Worm (Caenorhabditis elegans) whole organism, L2 larva: Measurements from ENCODE around the gene wrm-1.

Source experiments
- C34F6.9 ChIP-seq: fragments of 150-350 bp; optimal IDR thresholded peaks from 2 replicates; lab custom pipeline; 2014; ENCODE audit warnings: missing biosample characterization, missing genetic modification characterization
- F13H6.1 ChIP-seq: sonication (generic microtip); optimal IDR thresholded peaks from 2 replicates; lab custom pipeline; 2016; ENCODE audit warnings: missing genetic modification characterization, missing compliant biosample characterization
- R02D3.7 ChIP-seq: fragments of 150-350 bp; optimal IDR thresholded peaks from 2 replicates; lab custom pipeline; 2014; ENCODE audit warnings: missing biosample characterization, missing genetic modification characterization
- Y55F3AM.14 ChIP-seq: fragments of 200-800 bp; sonication (Bioruptor generic); optimal IDR thresholded peaks from 2 replicates; lab custom pipeline; 2018; ENCODE audit warnings: mild to moderate bottlenecking, missing genetic modification characterization, missing compliant biosample characterization
- ZK546.5 ChIP-seq: sonication (generic microtip); optimal IDR thresholded peaks from 2 replicates; lab custom pipeline; 2017; ENCODE audit warnings: missing biosample characterization, missing genetic modification characterization
- alr-1 ChIP-seq: fragments of 150-350 bp; optimal IDR thresholded peaks from 2 replicates; lab custom pipeline; 2014; ENCODE audit warnings: missing biosample characterization, missing genetic modification characterization
- aly-2 ChIP-seq: fragments of 150-350 bp; optimal IDR thresholded peaks from 2 replicates; lab custom pipeline; 2014; ENCODE audit warnings: missing biosample characterization, missing genetic modification characterization
- ama-1 ChIP-seq: fragments of 150-350 bp; optimal IDR thresholded peaks from 2 replicates; lab custom pipeline; 2018; ENCODE audit warnings: inconsistent platforms
- blmp-1 ChIP-seq: sonication (generic microtip); optimal IDR thresholded peaks from 2 replicates; lab custom pipeline; 2017; ENCODE audit warnings: missing genetic modification characterization, mild to moderate bottlenecking, missing compliant biosample characterization, antibody characterized with exemption, moderate library complexity; ENCODE audit not compliant: insufficient read depth
- ceh-16 ChIP-seq: fragments of 150-350 bp; optimal IDR thresholded peaks from 2 replicates; lab custom pipeline; 2014; ENCODE audit warnings: missing biosample characterization, missing genetic modification characterization
- ceh-82 ChIP-seq: fragments of 150-350 bp; optimal IDR thresholded peaks from 2 replicates; lab custom pipeline; 2014; ENCODE audit warnings: missing biosample characterization, missing genetic modification characterization
- crh-2 ChIP-seq: sonication (generic microtip); optimal IDR thresholded peaks from 2 replicates; lab custom pipeline; 2017; ENCODE audit warnings: missing biosample characterization, missing genetic modification characterization
- dmd-4 ChIP-seq: sonication (generic microtip); optimal IDR thresholded peaks from 2 replicates; lab custom pipeline; 2017; ENCODE audit warnings: missing biosample characterization, missing genetic modification characterization
- egl-27 ChIP-seq: sonication (generic microtip); optimal IDR thresholded peaks from 3 replicates; lab custom pipeline; 2017; ENCODE audit warnings: missing biosample characterization, missing genetic modification reagents, missing genetic modification characterization
- elt-1 ChIP-seq: fragments of 150-350 bp; optimal IDR thresholded peaks from 2 replicates; lab custom pipeline; 2014; ENCODE audit warnings: missing biosample characterization, missing genetic modification characterization
- elt-3 ChIP-seq: sonication (generic microtip); optimal IDR thresholded peaks from 2 replicates; lab custom pipeline; 2017; ENCODE audit warnings: missing biosample characterization, missing genetic modification characterization
- fos-1 ChIP-seq: fragments of 150-350 bp; optimal IDR thresholded peaks from 2 replicates; lab custom pipeline; 2014; ENCODE audit warnings: missing biosample characterization, missing genetic modification characterization
- gmeb-1 ChIP-seq: fragments of 150-350 bp; optimal IDR thresholded peaks from 2 replicates; lab custom pipeline; 2014; ENCODE audit warnings: missing biosample characterization, missing genetic modification characterization
- lin-11 ChIP-seq: fragments of 150-350 bp; sonication (generic microtip); optimal IDR thresholded peaks from 2 replicates; lab custom pipeline; 2014; ENCODE audit warnings: missing biosample characterization, missing genetic modification characterization, inconsistent platforms, mixed read lengths
- lin-13 ChIP-seq: fragments of 150-350 bp; optimal IDR thresholded peaks from 2 replicates; lab custom pipeline; 2014; ENCODE audit warnings: missing biosample characterization, missing genetic modification reagents, missing genetic modification characterization
- lin-39 ChIP-seq: fragments of 150-350 bp; optimal IDR thresholded peaks from 2 replicates; lab custom pipeline; 2014; ENCODE audit warnings: missing biosample characterization, missing genetic modification reagents, missing genetic modification characterization
- lsy-2 ChIP-seq, 2 experiments: fragments of 150-350 bp in 1 of 2; sonication (generic microtip) in 1 of 2; optimal IDR thresholded peaks; 2 replicates each; lab custom pipeline; 2014 to 2017; ENCODE audit warnings: missing biosample characterization in 2 of 2, missing genetic modification characterization in 2 of 2
- mab-5 ChIP-seq: fragments of 150-350 bp; optimal IDR thresholded peaks from 2 replicates; lab custom pipeline; 2014; ENCODE audit warnings: missing biosample characterization, missing genetic modification characterization
- mbf-1 ChIP-seq: sonication (generic microtip); optimal IDR thresholded peaks from 2 replicates; lab custom pipeline; 2017; ENCODE audit warnings: missing biosample characterization, missing genetic modification characterization
- mdl-1 ChIP-seq, 2 experiments: fragments of 150-350 bp in 1 of 2; sonication (generic microtip) in 1 of 2; optimal IDR thresholded peaks; 2 replicates each; lab custom pipeline; 2017; ENCODE audit warnings: missing biosample characterization in 2 of 2, missing genetic modification characterization in 2 of 2
- nhr-10 ChIP-seq: sonication (generic microtip); optimal IDR thresholded peaks from 2 replicates; lab custom pipeline; 2017; ENCODE audit warnings: missing biosample characterization, missing genetic modification characterization
- nhr-11 ChIP-seq: fragments of 150-350 bp; optimal IDR thresholded peaks from 2 replicates; lab custom pipeline; 2014; ENCODE audit warnings: missing biosample characterization, missing genetic modification characterization
- nhr-12 ChIP-seq: fragments of 150-350 bp; optimal IDR thresholded peaks from 2 replicates; lab custom pipeline; 2014; ENCODE audit warnings: missing biosample characterization, missing genetic modification characterization
- nhr-129 ChIP-seq: fragments of 150-350 bp; optimal IDR thresholded peaks from 2 replicates; lab custom pipeline; 2014; ENCODE audit warnings: missing biosample characterization, missing genetic modification characterization
- nhr-21 ChIP-seq: fragments of 150-350 bp; optimal IDR thresholded peaks from 2 replicates; lab custom pipeline; 2014; ENCODE audit warnings: missing biosample characterization, missing genetic modification characterization
- nhr-23 ChIP-seq: fragments of 150-350 bp; optimal IDR thresholded peaks from 2 replicates; lab custom pipeline; 2014; ENCODE audit warnings: missing biosample characterization, missing genetic modification reagents, missing genetic modification characterization
- nhr-237 ChIP-seq: fragments of 150-350 bp; optimal IDR thresholded peaks from 2 replicates; lab custom pipeline; 2014; ENCODE audit warnings: missing biosample characterization, missing genetic modification characterization
- nhr-25 ChIP-seq: fragments of 150-350 bp; sonication (generic microtip); optimal IDR thresholded peaks from 3 replicates; lab custom pipeline; 2014; ENCODE audit warnings: missing biosample characterization, missing genetic modification characterization
- nhr-6 ChIP-seq: fragments of 150-350 bp; optimal IDR thresholded peaks from 2 replicates; lab custom pipeline; 2014; ENCODE audit warnings: missing biosample characterization, missing genetic modification characterization
- nhr-77 ChIP-seq: fragments of 150-350 bp; optimal IDR thresholded peaks from 2 replicates; lab custom pipeline; 2014; ENCODE audit warnings: missing biosample characterization, missing genetic modification characterization
- peb-1 ChIP-seq: fragments of 150-350 bp; optimal IDR thresholded peaks from 2 replicates; lab custom pipeline; 2014; ENCODE audit warnings: missing biosample characterization, missing genetic modification characterization
- sem-4 ChIP-seq: fragments of 150-350 bp; optimal IDR thresholded peaks from 2 replicates; lab custom pipeline; 2014; ENCODE audit warnings: missing biosample characterization, missing genetic modification reagents, missing genetic modification characterization
- skn-1 ChIP-seq: sonication (generic microtip); optimal IDR thresholded peaks from 2 replicates; lab custom pipeline; 2017; ENCODE audit warnings: missing biosample characterization, missing genetic modification characterization
- sma-3 ChIP-seq: sonication (generic microtip); optimal IDR thresholded peaks from 2 replicates; lab custom pipeline; 2016; ENCODE audit warnings: missing genetic modification reagents, missing genetic modification characterization, missing compliant biosample characterization
- sma-9 ChIP-seq, 2 experiments: fragments of 150-350 bp in 1 of 2; sonication (generic microtip) in 1 of 2; optimal IDR thresholded peaks; 2 replicates each; lab custom pipeline; 2014 to 2016; ENCODE audit warnings: missing genetic modification characterization in 2 of 2, mild to moderate bottlenecking in 1 of 2, missing biosample characterization in 1 of 2, missing compliant biosample characterization in 1 of 2, missing genetic modification reagents in 1 of 2, moderate library complexity in 1 of 2
- snpc-4 ChIP-seq: fragments of 150-350 bp; optimal IDR thresholded peaks from 2 replicates; lab custom pipeline; 2014; ENCODE audit warnings: missing biosample characterization, missing genetic modification characterization
- unc-39 ChIP-seq: fragments of 150-350 bp; optimal IDR thresholded peaks from 2 replicates; lab custom pipeline; 2014; ENCODE audit warnings: missing biosample characterization, missing genetic modification characterization
- unc-55 ChIP-seq: fragments of 150-350 bp; sonication (generic microtip); optimal IDR thresholded peaks from 3 replicates; lab custom pipeline; 2014; ENCODE audit warnings: missing biosample characterization, missing genetic modification reagents, missing genetic modification characterization
- unc-62 ChIP-seq: fragments of 150-350 bp; optimal IDR thresholded peaks from 2 replicates; lab custom pipeline; 2014; ENCODE audit warnings: missing biosample characterization, missing genetic modification reagents, missing genetic modification characterization
- zag-1 ChIP-seq: fragments of 150-350 bp; optimal IDR thresholded peaks from 2 replicates; lab custom pipeline; 2014; ENCODE audit warnings: missing biosample characterization, missing genetic modification characterization
- ztf-1 ChIP-seq: fragments of 200-800 bp; sonication (Bioruptor generic); conservative IDR thresholded peaks from 2 replicates; pipeline ENCODE4 v1.3.6; 2022; ENCODE audit warnings: missing genetic modification characterization, missing compliant biosample characterization
- ztf-11 ChIP-seq: sonication (generic microtip); optimal IDR thresholded peaks from 2 replicates; lab custom pipeline; 2017; ENCODE audit warnings: missing biosample characterization, missing genetic modification characterization
- ztf-4 ChIP-seq: fragments of 150-350 bp; optimal IDR thresholded peaks from 2 replicates; lab custom pipeline; 2014; ENCODE audit warnings: missing biosample characterization, missing genetic modification characterization

Gene wrm-1

ce11 chrIII:5678935-5679334 is 43.7 kb upstream of the wrm-1 start, which contains the start of the genes ska-3 and rps-12:
ska-3 (minus strand) TSS chrIII:5679005.
rps-12 (plus strand) TSS chrIII:5679298.
- peak; percentile 98 for TF ChIP-seq ztf-4 (tag; lab: Kevin White, UChicago)
- TF ChIP-seq fos-1 (tag; lab: Kevin White, UChicago): peak; percentile 99
- peak; percentile 85 for TF ChIP-seq lin-39 (tag; lab: Kevin White, UChicago)
- peak; percentile 99 for TF ChIP-seq nhr-129 (tag; lab: Kevin White, UChicago)
- TF ChIP-seq crh-2 (tag; lab: Kevin White, UChicago): peak; percentile 99
- TF ChIP-seq snpc-4 (tag; lab: Kevin White, UChicago): peak; percentile 94
- peak; percentile 85 for TF ChIP-seq skn-1 (tag; lab: Kevin White, UChicago)
- TF ChIP-seq nhr-77 (tag; lab: Kevin White, UChicago): peak; percentile 94
- peak; percentile 99 for TF ChIP-seq gmeb-1
- TF ChIP-seq zag-1 (tag; lab: Kevin White, UChicago): peak; percentile 97
- peak; percentile 99 for TF ChIP-seq nhr-21 (tag; lab: Kevin White, UChicago)
- peak; percentile 90 for TF ChIP-seq nhr-10 (tag; lab: Kevin White, UChicago)
- peak; percentile 94 to 98 for TF ChIP-seq lsy-2 (tag; optimal IDR thresholded peaks at IDR 0.05; lab: Kevin White, UChicago)
- peak; percentile 98 for TF ChIP-seq nhr-6 (tag; lab: Kevin White, UChicago)
- peak; percentile 88 for TF ChIP-seq ama-1 (lab: Kevin White, UChicago)
- TF ChIP-seq sma-3 (GFP tag; lab: Kevin White, UChicago): peak; percentile 99
- peak; percentile 100 for TF ChIP-seq unc-55 (GFP tag; lab: Kevin White, UChicago)
- TF ChIP-seq aly-2 (tag; lab: Kevin White, UChicago): no peak
- TF ChIP-seq sem-4: peak; percentile 99
- peak; percentile 85 for TF ChIP-seq Y55F3AM.14 (GFP tag; lab: Kevin White, UChicago)
- peak; percentile 84 for TF ChIP-seq nhr-237
- peak; percentile 73 for TF ChIP-seq nhr-11 (tag; lab: Kevin White, UChicago)
- peak; percentile 84 for TF ChIP-seq unc-62 (GFP tag; lab: Kevin White, UChicago)
- peak; percentile 97 for TF ChIP-seq mab-5 (tag; lab: Kevin White, UChicago)
- TF ChIP-seq egl-27: peak; percentile 99
- no peak for TF ChIP-seq mbf-1
- TF ChIP-seq alr-1: no peak
- peak; percentile 99 for TF ChIP-seq sma-9 (GFP tag; optimal IDR thresholded peaks at IDR 0.05; lab: Kevin White, UChicago)
- no peak for TF ChIP-seq sma-9 (tag; optimal IDR thresholded peaks at IDR 0.05; lab: Kevin White, UChicago)
- TF ChIP-seq C34F6.9 (tag; lab: Kevin White, UChicago): peak; percentile 99
- peak; percentile 99 for TF ChIP-seq nhr-25 (tag; lab: Kevin White, UChicago)
- peak; percentile 62 for TF ChIP-seq unc-39
- TF ChIP-seq mdl-1 (tag; optimal IDR thresholded peaks at IDR 0.05; lab: Kevin White, UChicago): peak; percentile 80 to 94
- peak; percentile 98 for TF ChIP-seq lin-13 (GFP tag; lab: Kevin White, UChicago)
- peak; percentile 94 for TF ChIP-seq ceh-16 (tag; lab: Kevin White, UChicago)
- no peak for TF ChIP-seq ztf-1
- TF ChIP-seq F13H6.1 (tag; lab: Kevin White, UChicago): peak; percentile 98
- TF ChIP-seq elt-1: no peak
- no peak for TF ChIP-seq peb-1
- peak; percentile 94 for TF ChIP-seq blmp-1 (tag; lab: Kevin White, UChicago)
- TF ChIP-seq nhr-23 (tag; lab: Kevin White, UChicago): no peak
- TF ChIP-seq ztf-11 (tag; lab: Kevin White, UChicago): peak; percentile 45
- peak; percentile 91 for TF ChIP-seq ZK546.5 (tag; lab: Kevin White, UChicago)
- peak; percentile 79 for TF ChIP-seq dmd-4 (tag; lab: Kevin White, UChicago)
- peak; percentile 96 for TF ChIP-seq ceh-82 (tag; lab: Kevin White, UChicago)
- TF ChIP-seq R02D3.7 (tag; lab: Kevin White, UChicago): peak; percentile 98
- peak; percentile 98 for TF ChIP-seq lin-11 (tag; lab: Kevin White, UChicago)
- peak; percentile 69 for TF ChIP-seq nhr-12 (tag; lab: Kevin White, UChicago)
- no peak for TF ChIP-seq elt-3 (tag; lab: Kevin White, UChicago)
- TF ChIP-seq, all 48 proteins: peak for 40
